Worm (Caenorhabditis elegans) whole organism, L4/young adult: ENCODE measurements around the gene C54D10.10.

Source experiments
- W03F9.2 ChIP-seq: fragments of 150-350 bp; optimal IDR thresholded peaks from 2 replicates; lab custom pipeline; 2014; ENCODE audit warnings: missing biosample characterization, missing genetic modification characterization
- him-1 ChIP-seq: sonication (generic microtip); optimal IDR thresholded peaks from 2 replicates; lab custom pipeline; 2016; ENCODE audit warnings: missing genotype, missing genetic modification reagents, missing genetic modification characterization, missing compliant biosample characterization

DNA sequence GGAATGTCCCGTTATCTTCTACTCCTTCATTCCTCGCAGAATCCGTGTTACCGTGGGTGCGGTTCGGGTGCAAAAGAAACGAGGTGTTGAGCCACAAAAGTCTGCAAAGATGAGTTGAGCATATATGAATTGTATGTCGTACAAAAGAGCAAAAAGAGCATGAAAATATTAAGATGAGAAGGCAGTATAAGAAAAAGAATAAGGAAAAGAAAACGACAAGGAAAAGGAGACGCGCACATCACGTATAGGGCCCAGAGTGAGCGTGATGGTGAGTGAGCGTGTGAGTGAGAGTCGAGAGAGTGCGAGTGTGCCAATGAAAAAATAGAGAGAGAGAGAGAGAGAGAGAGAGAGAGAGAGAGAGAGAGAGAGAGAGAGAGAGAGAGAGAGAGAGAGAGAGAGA is 13.1 kb upstream of the C54D10.10 start, which contains the start of gene egl-10:
- TF ChIP-seq him-1 (tag; lab: Kevin White, UChicago) (no peak), W03F9.2 (no peak)
